Worm (Caenorhabditis elegans) whole organism, young adult: ENCODE results near the gene rpt-3.
A peak's percentile ranks its signal among the peaks of the same experiment; 100 is the strongest.

Source experiments
- B0035.1 ChIP-seq: sonication (generic microtip); optimal IDR thresholded peaks from 2 replicates; lab custom pipeline; 2016; ENCODE audit warnings: missing genetic modification characterization, mild to moderate bottlenecking, missing compliant biosample characterization, missing genotype, missing genetic modification reagents
- B0261.1 ChIP-seq: sonication (generic microtip); optimal IDR thresholded peaks from 2 replicates; lab custom pipeline; 2016; ENCODE audit warnings: mild to moderate bottlenecking, missing genetic modification characterization, moderate library complexity, missing compliant biosample characterization
- C06A6.2 ChIP-seq: fragments of 200-800 bp; sonication (Bioruptor generic); conservative IDR thresholded peaks from 2 replicates; pipeline ENCODE4 v1.3.6; 2022; ENCODE audit warnings: missing genetic modification characterization, missing compliant biosample characterization
- F37B4.10 ChIP-seq: fragments of 200-800 bp; sonication (Bioruptor generic); IDR thresholded peaks from 2 replicates; pipeline ENCODE4 v1.3.6; 2022; ENCODE audit warnings: missing genetic modification characterization, missing compliant biosample characterization
- F55B11.4 ChIP-seq: sonication (generic microtip); optimal IDR thresholded peaks from 2 replicates; lab custom pipeline; 2016; ENCODE audit warnings: missing compliant biosample characterization, missing genetic modification characterization, borderline replicate concordance; ENCODE audit not compliant: insufficient read depth
- F57C9.4 ChIP-seq: sonication (generic microtip); optimal IDR thresholded peaks from 2 replicates; lab custom pipeline; 2017; ENCODE audit warnings: mild to moderate bottlenecking, missing genetic modification characterization, missing compliant biosample characterization
- T07F8.4 ChIP-seq: sonication (generic microtip); optimal IDR thresholded peaks from 2 replicates; lab custom pipeline; 2016; ENCODE audit warnings: mild to moderate bottlenecking, missing genetic modification characterization, moderate library complexity, missing compliant biosample characterization
- Y56A3A.18 ChIP-seq: fragments of 200-800 bp; sonication (Bioruptor generic); IDR thresholded peaks from 2 replicates; pipeline ENCODE4 v1.3.6; 2022; ENCODE audit warnings: missing genetic modification reagents, missing genetic modification characterization, missing compliant biosample characterization
- Y95B8A.8 ChIP-seq: fragments of 200-800 bp; sonication (Bioruptor generic); IDR thresholded peaks from 2 replicates; pipeline ENCODE4 v1.3.6; 2022; ENCODE audit warnings: missing genetic modification reagents, missing genetic modification characterization, missing compliant biosample characterization
- akir-1 ChIP-seq: fragments of 200-800 bp; sonication (Bioruptor generic); optimal IDR thresholded peaks from 2 replicates; lab custom pipeline; 2018; ENCODE audit warnings: mild to moderate bottlenecking, missing genetic modification characterization, moderate library complexity, missing compliant biosample characterization
- atf-7 ChIP-seq: sonication (generic microtip); optimal IDR thresholded peaks from 2 replicates; lab custom pipeline; 2017; ENCODE audit warnings: mild to moderate bottlenecking, missing genetic modification characterization, missing compliant biosample characterization
- attf-3 ChIP-seq: fragments of 200-800 bp; sonication (Bioruptor generic); conservative IDR thresholded peaks from 2 replicates; pipeline ENCODE4 v1.3.6; 2022; ENCODE audit warnings: missing genetic modification reagents, missing genetic modification characterization, missing compliant biosample characterization
- bed-1 ChIP-seq: fragments of 200-800 bp; sonication (Bioruptor generic); IDR thresholded peaks from 2 replicates; pipeline ENCODE4 v1.3.6; 2022; ENCODE audit warnings: missing genetic modification reagents, missing genetic modification characterization, missing compliant biosample characterization
- ceh-100 ChIP-seq: fragments of 200-800 bp; sonication (Bioruptor generic); IDR thresholded peaks from 2 replicates; pipeline ENCODE4 v1.3.6; 2022; ENCODE audit warnings: missing genetic modification reagents, missing genetic modification characterization, missing compliant biosample characterization
- ceh-58 ChIP-seq: fragments of 200-800 bp; sonication (Bioruptor generic); IDR thresholded peaks from 2 replicates; pipeline ENCODE4 v1.3.6; 2022; ENCODE audit warnings: missing genetic modification characterization, missing compliant biosample characterization
- ceh-79 ChIP-seq: sonication (generic microtip); optimal IDR thresholded peaks from 2 replicates; lab custom pipeline; 2017; ENCODE audit warnings: mild to moderate bottlenecking, missing genetic modification characterization, missing compliant biosample characterization
- die-1 ChIP-seq: sonication (generic microtip); optimal IDR thresholded peaks from 2 replicates; lab custom pipeline; 2016; ENCODE audit warnings: missing genotype, mild to moderate bottlenecking, missing genetic modification characterization, missing compliant biosample characterization
- egl-44 ChIP-seq: fragments of 200-800 bp; sonication (Bioruptor generic); IDR thresholded peaks from 2 replicates; pipeline ENCODE4 v1.3.6; 2022; ENCODE audit warnings: missing genetic modification reagents, missing genetic modification characterization, missing compliant biosample characterization
- ekl-4 ChIP-seq: fragments of 200-800 bp; sonication (Bioruptor generic); IDR thresholded peaks from 2 replicates; pipeline ENCODE4 v1.3.6; 2022; ENCODE audit warnings: missing genetic modification reagents, missing genetic modification characterization, missing compliant biosample characterization
- ets-4 ChIP-seq: fragments of 200-800 bp; sonication (Bioruptor generic); optimal IDR thresholded peaks from 2 replicates; lab custom pipeline; 2018; ENCODE audit warnings: mild to moderate bottlenecking, missing genetic modification characterization, missing compliant biosample characterization
- hmg-1.2 ChIP-seq: fragments of 200-800 bp; sonication (Bioruptor generic); IDR thresholded peaks from 2 replicates; pipeline ENCODE4 v1.3.6; 2022; ENCODE audit warnings: missing genetic modification reagents, missing genetic modification characterization, missing compliant biosample characterization
- hrde-1 ChIP-seq: sonication (generic microtip); optimal IDR thresholded peaks from 2 replicates; lab custom pipeline; 2016; ENCODE audit warnings: missing genetic modification characterization, mild to moderate bottlenecking, missing compliant biosample characterization, moderate library complexity, missing genotype, missing genetic modification reagents, borderline replicate concordance
- hsf-1 ChIP-seq: fragments of 200-800 bp; sonication (Bioruptor generic); IDR thresholded peaks from 2 replicates; pipeline ENCODE4 v1.3.6; 2022; ENCODE audit warnings: missing genetic modification reagents, missing genetic modification characterization, missing compliant biosample characterization
- let-526 ChIP-seq: fragments of 200-800 bp; sonication (Bioruptor generic); IDR thresholded peaks from 2 replicates; pipeline ENCODE4 v1.3.6; 2022; ENCODE audit warnings: missing genetic modification reagents, missing genetic modification characterization, missing compliant biosample characterization
- lin-26 ChIP-seq: fragments of 200-800 bp; sonication (Bioruptor generic); IDR thresholded peaks from 2 replicates; pipeline ENCODE4 v1.3.6; 2022; ENCODE audit warnings: missing genetic modification reagents, missing genetic modification characterization, missing compliant biosample characterization
- lin-40 ChIP-seq: sonication (generic microtip); optimal IDR thresholded peaks from 2 replicates; lab custom pipeline; 2016; ENCODE audit warnings: missing genetic modification characterization, mild to moderate bottlenecking, missing compliant biosample characterization, missing genotype, missing genetic modification reagents
- lin-54 ChIP-seq: fragments of 200-800 bp; sonication (Bioruptor generic); optimal IDR thresholded peaks from 2 replicates; lab custom pipeline; 2018; ENCODE audit warnings: mild to moderate bottlenecking, missing genetic modification characterization, missing compliant biosample characterization
- lir-1 ChIP-seq: fragments of 200-800 bp; sonication (Bioruptor generic); conservative IDR thresholded peaks from 2 replicates; pipeline ENCODE4 v1.3.6; 2022; ENCODE audit warnings: missing genetic modification reagents, missing genetic modification characterization, missing compliant biosample characterization
- madf-10 ChIP-seq: sonication (generic microtip); optimal IDR thresholded peaks from 2 replicates; lab custom pipeline; 2016; ENCODE audit warnings: mild to moderate bottlenecking, missing genetic modification characterization, missing compliant biosample characterization
- madf-3 ChIP-seq: fragments of 200-800 bp; sonication (Bioruptor generic); IDR thresholded peaks from 2 replicates; pipeline ENCODE4 v1.3.6; 2022; ENCODE audit warnings: missing genetic modification reagents, missing genetic modification characterization, missing compliant biosample characterization
- mcd-1 ChIP-seq: fragments of 200-800 bp; sonication (Bioruptor generic); IDR thresholded peaks from 2 replicates; pipeline ENCODE4 v1.3.6; 2022; ENCODE audit warnings: missing genetic modification reagents, missing genetic modification characterization, missing compliant biosample characterization
- nfyb-1 ChIP-seq: fragments of 200-800 bp; sonication (Bioruptor generic); IDR thresholded peaks from 2 replicates; pipeline ENCODE4 v1.3.6; 2022; ENCODE audit warnings: missing genetic modification reagents, missing genetic modification characterization, missing compliant biosample characterization
- nhr-90 ChIP-seq: sonication (generic microtip); optimal IDR thresholded peaks from 2 replicates; lab custom pipeline; 2016; ENCODE audit warnings: missing genotype, mild to moderate bottlenecking, missing genetic modification characterization, missing compliant biosample characterization
- pbrm-1 ChIP-seq: fragments of 200-800 bp; sonication (Bioruptor generic); IDR thresholded peaks from 2 replicates; pipeline ENCODE4 v1.3.6; 2022; ENCODE audit warnings: missing genetic modification reagents, missing genetic modification characterization, missing compliant biosample characterization
- rec-8 ChIP-seq, 2 experiments: sonication (generic microtip); optimal IDR thresholded peaks; 2 replicates each; lab custom pipeline; 2016; ENCODE audit warnings: mild to moderate bottlenecking in 2 of 2, missing genetic modification characterization in 2 of 2, missing genetic modification reagents in 2 of 2, missing genotype in 2 of 2, missing biosample characterization in 1 of 2, missing compliant biosample characterization in 1 of 2, moderate library complexity in 1 of 2
- repo-1 ChIP-seq: sonication (generic microtip); optimal IDR thresholded peaks from 2 replicates; lab custom pipeline; 2017; ENCODE audit warnings: mild to moderate bottlenecking, missing genetic modification characterization, missing compliant biosample characterization
- sdz-38 ChIP-seq: sonication (generic microtip); optimal IDR thresholded peaks from 2 replicates; lab custom pipeline; 2016; ENCODE audit warnings: missing genotype, missing genetic modification characterization, missing compliant biosample characterization
- xnd-1 ChIP-seq: sonication (generic microtip); optimal IDR thresholded peaks from 2 replicates; lab custom pipeline; 2016; ENCODE audit warnings: missing genotype, missing genetic modification reagents, missing genetic modification characterization, missing compliant biosample characterization
- zfh-2 ChIP-seq: fragments of 200-800 bp; sonication (Bioruptor generic); conservative IDR thresholded peaks from 2 replicates; pipeline ENCODE4 v1.3.6; 2022; ENCODE audit warnings: missing genetic modification reagents, missing genetic modification characterization, missing compliant biosample characterization
- zim-3 ChIP-seq: sonication (generic microtip); optimal IDR thresholded peaks from 2 replicates; lab custom pipeline; 2017; ENCODE audit warnings: mild to moderate bottlenecking, missing genetic modification characterization, moderate library complexity, missing compliant biosample characterization
- ztf-18 ChIP-seq: sonication (generic microtip); optimal IDR thresholded peaks from 2 replicates; lab custom pipeline; 2016; ENCODE audit warnings: missing genotype, mild to moderate bottlenecking, missing genetic modification characterization, missing compliant biosample characterization
- ztf-6 ChIP-seq: fragments of 200-800 bp; sonication (Bioruptor generic); IDR thresholded peaks from 2 replicates; pipeline ENCODE4 v1.3.6; 2022; ENCODE audit warnings: missing genetic modification reagents, missing genetic modification characterization, missing compliant biosample characterization

The rpt-3 gene

ce11 chrIII:6464113-6464571, 25.5 kb upstream of the rpt-3 start (continued):
- TF ChIP-seq rec-8 (tag; optimal IDR thresholded peaks at IDR 0.05; lab: Kevin White, UChicago) (no peak), zim-3 (peak; percentile 72), nfyb-1 (peak; percentile 95), repo-1 (tag; lab: Kevin White, UChicago) (peak; percentile 88), hmg-1.2 (peak; percentile 66), F37B4.10 (no peak), let-526 (GFP tag; lab: Robert Waterston, UW) (peak; percentile 84), akir-1 (peak; percentile 62), ekl-4 (peak; percentile 89), mcd-1 (GFP tag; lab: Robert Waterston, UW) (peak; percentile 89), hsf-1 (GFP tag; lab: Robert Waterston, UW) (peak; percentile 80), T07F8.4 (tag; lab: Kevin White, UChicago) (peak; percentile 19), sdz-38 (tag; lab: Kevin White, UChicago) (no peak), lin-26 (GFP tag; lab: Robert Waterston, UW) (peak; percentile 59; the same call in 1 of the 2 replicates), ztf-6 (GFP tag; lab: Robert Waterston, UW) (no peak), B0261.1 (tag; lab: Kevin White, UChicago) (peak; percentile 14), madf-10 (tag; lab: Kevin White, UChicago) (no peak), egl-44 (GFP tag; lab: Robert Waterston, UW) (peak; percentile 69; the same call in 1 of the 2 replicates), madf-3 (GFP tag; lab: Robert Waterston, UW) (peak; percentile 88), lin-40 (no peak), B0035.1 (tag; lab: Kevin White, UChicago) (peak; percentile 53), bed-1 (GFP tag; lab: Robert Waterston, UW) (no peak), zfh-2 (peak; percentile 100), ceh-58 (GFP tag; lab: Robert Waterston, UW) (0 out of 2 replicates have a peak, but pooled peaks have one; percentile 16), lin-54 (GFP tag; lab: Kevin White, UChicago) (peak; percentile 92), Y56A3A.18 (GFP tag; lab: Robert Waterston, UW) (no peak), xnd-1 (tag; lab: Kevin White, UChicago) (peak; percentile 57), nhr-90 (tag; lab: Kevin White, UChicago) (peak; percentile 67), lir-1 (GFP tag; lab: Robert Waterston, UW) (peak; percentile 74), attf-3 (peak; percentile 68), Y95B8A.8 (GFP tag; lab: Robert Waterston, UW) (peak; percentile 94), pbrm-1 (GFP tag; lab: Robert Waterston, UW) (peak; percentile 93), ceh-100 (peak; percentile 72), ets-4 (GFP tag; lab: Kevin White, UChicago) (peak; percentile 86), hrde-1 (tag; lab: Kevin White, UChicago) (no peak), ztf-18 (tag; lab: Kevin White, UChicago) (peak; percentile 78), C06A6.2 (peak; percentile 86), ceh-79 (peak; percentile 45), F55B11.4 (tag; lab: Kevin White, UChicago) (no peak), die-1 (tag; lab: Kevin White, UChicago) (peak; percentile 47), F57C9.4 (tag; lab: Kevin White, UChicago) (no peak), atf-7 (tag; lab: Kevin White, UChicago) (peak; percentile 91)
- TF ChIP-seq, all 124 proteins: peak for 77
